Fruit fly (Drosophila melanogaster): ENCODE measurements around the gene mxt.

mxt gene

DNA sequence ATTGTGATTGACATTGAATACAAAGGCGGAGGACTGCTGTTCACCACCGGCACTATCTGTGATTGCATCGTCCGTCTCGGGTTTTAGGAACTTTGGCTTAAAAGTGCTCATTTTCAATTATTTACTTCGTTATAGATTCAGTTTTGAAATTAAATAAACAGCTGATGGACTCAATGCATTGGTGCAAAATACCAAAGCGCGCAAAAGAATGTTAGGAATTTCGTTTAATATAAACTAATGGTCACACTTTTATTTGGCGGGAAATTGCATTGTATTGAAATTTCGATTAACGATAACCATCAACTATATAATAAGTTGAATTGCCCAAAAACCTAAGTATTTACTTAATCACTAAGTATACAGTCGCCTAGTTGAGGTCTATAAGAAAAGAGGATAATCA lies 29.0 kb downstream of the mxt start, which contains the start of gene CG3225:
CG3225 (minus strand) TSS at position 190 of the 400 bp plus-strand sequence.
- TF ChIP-seq sage (GFP tag; optimal IDR thresholded peaks at IDR 0.05) (no peak), Dif (GFP tag; optimal IDR thresholded peaks at IDR 0.05; ENCODE audit: partially characterized antibody) (no peak), HLH106 (tag; optimal IDR thresholded peaks at IDR 0.05) (no peak), Hr83 (GFP tag; optimal IDR thresholded peaks at IDR 0.05; ENCODE audit: poor library complexity, severe bottlenecking) (no peak), OdsH (GFP tag; optimal IDR thresholded peaks at IDR 0.05) (no peak), N (GFP tag; optimal IDR thresholded peaks at IDR 0.05) (no peak), dsf (GFP tag; optimal IDR thresholded peaks at IDR 0.05; ENCODE audit: borderline replicate concordance) (no peak), CrebA (GFP tag; optimal IDR thresholded peaks at IDR 0.05; ENCODE audit: borderline replicate concordance) (no peak), ey (GFP tag; optimal IDR thresholded peaks at IDR 0.05) (no peak), GATAd (GFP tag; optimal IDR thresholded peaks at IDR 0.05) (no peak), Sp1 (GFP tag; optimal IDR thresholded peaks at IDR 0.05) (no peak), brk (GFP tag; optimal IDR thresholded peaks at IDR 0.05) (no peak), Hnf4 (GFP tag; optimal IDR thresholded peaks at IDR 0.05) (no peak)

DNA sequence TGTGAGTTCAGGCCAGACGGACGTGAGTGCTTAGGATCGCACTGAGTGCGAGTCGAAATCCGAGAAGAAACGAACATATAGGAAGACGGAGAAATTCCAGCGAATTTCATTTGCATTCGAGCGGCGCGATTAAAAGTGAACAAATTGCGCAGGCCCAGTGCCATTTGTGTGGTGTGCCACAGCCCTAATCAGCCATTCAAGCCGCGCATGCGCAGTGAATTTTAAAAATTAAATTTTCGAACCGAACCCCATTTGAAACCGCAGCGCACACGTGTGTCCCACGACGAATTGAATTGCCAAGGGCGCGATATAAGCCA lies 34.1 kb downstream of the mxt start:
- peak; percentile 17 for TF ChIP-seq Vsx2 (GFP tag; optimal IDR thresholded peaks at IDR 0.05; ENCODE audit: partially characterized antibody)
- no peak for TF ChIP-seq GATAd (GFP tag; optimal IDR thresholded peaks at IDR 0.05)
- no peak for TF ChIP-seq Jra (GFP tag; optimal IDR thresholded peaks at IDR 0.05)

dm6 chr2L:4812261-4813022 lies 34.7 kb downstream of the mxt start, which contains the start of gene CG15629:
Gene CG15629, plus strand, starts transcription at chr2L:4813009.
- TF ChIP-seq pan (optimal IDR thresholded peaks at IDR 0.05) (no peak), brk (GFP tag; optimal IDR thresholded peaks at IDR 0.05) (peak; percentile 40), N (GFP tag; optimal IDR thresholded peaks at IDR 0.05) (peak; percentile 18), ey (GFP tag; optimal IDR thresholded peaks at IDR 0.05) (no peak), Myc (optimal IDR thresholded peaks at IDR 0.05) (peak; percentile 81), GATAd (GFP tag; optimal IDR thresholded peaks at IDR 0.05) (no peak), tai (GFP tag; optimal IDR thresholded peaks at IDR 0.05) (peak; percentile 49)

dm6 chr2L:4811491-4812058 lies 35.5 kb downstream of the mxt start:
- no peak for TF ChIP-seq Myc (optimal IDR thresholded peaks at IDR 0.05)
- peak; percentile 24 for TF ChIP-seq Hr83 (GFP tag; optimal IDR thresholded peaks at IDR 0.05; ENCODE audit: poor library complexity, severe bottlenecking)
- peak; percentile 8 for TF ChIP-seq OdsH (GFP tag; optimal IDR thresholded peaks at IDR 0.05)
- peak; percentile 76 for TF ChIP-seq Vsx2 (GFP tag; optimal IDR thresholded peaks at IDR 0.05; ENCODE audit: partially characterized antibody)
- TF ChIP-seq Dif (GFP tag; optimal IDR thresholded peaks at IDR 0.05; ENCODE audit: partially characterized antibody) = peak; percentile 94
- peak; percentile 98 for TF ChIP-seq N (GFP tag; optimal IDR thresholded peaks at IDR 0.05)
- no peak for TF ChIP-seq CG9705 (GFP tag; optimal IDR thresholded peaks at IDR 0.05)
- no peak for TF ChIP-seq sage (GFP tag; optimal IDR thresholded peaks at IDR 0.05)
- TF ChIP-seq Jra (GFP tag; optimal IDR thresholded peaks at IDR 0.05) = peak; percentile 57
- no peak for TF ChIP-seq jim (GFP tag; optimal IDR thresholded peaks at IDR 0.05)
- no peak for TF ChIP-seq rgr (GFP tag; optimal IDR thresholded peaks at IDR 0.05)
- TF ChIP-seq Dfd (GFP tag; optimal IDR thresholded peaks at IDR 0.05) = no peak
- peak; percentile 45 for TF ChIP-seq Hr78 (GFP tag; optimal IDR thresholded peaks at IDR 0.05)
- peak; percentile 47 for TF ChIP-seq brk (GFP tag; optimal IDR thresholded peaks at IDR 0.05)
- TF ChIP-seq foxo (GFP tag; optimal IDR thresholded peaks at IDR 0.05) = peak in 1 of 2 experiments; percentile 75
- TF ChIP-seq Abd-B (GFP tag; optimal IDR thresholded peaks at IDR 0.05) = peak; percentile 75
- TF ChIP-seq fru (GFP tag; optimal IDR thresholded peaks at IDR 0.05) = peak; percentile 92
- peak; percentile 95 for TF ChIP-seq CrebA (GFP tag; optimal IDR thresholded peaks at IDR 0.05; ENCODE audit: borderline replicate concordance)
- peak; percentile 97 for TF ChIP-seq Rel (GFP tag; optimal IDR thresholded peaks at IDR 0.05)
- peak; percentile 77 for TF ChIP-seq Rel (tag; optimal IDR thresholded peaks at IDR 0.05)
- TF ChIP-seq Hnf4 (GFP tag; optimal IDR thresholded peaks at IDR 0.05) = peak; percentile 21
- peak; percentile 40 to 70 for TF ChIP-seq dl (GFP tag; optimal IDR thresholded peaks at IDR 0.05; ENCODE audit: insufficient read depth in 1 of 2, partially characterized antibody in 2 of 2)
- TF ChIP-seq HLH106 (tag; optimal IDR thresholded peaks at IDR 0.05) = peak; percentile 14
